Worm (Caenorhabditis elegans): ENCODE results near the gene srh-252.

- TF ChIP-seq lin-35 (GFP tag; optimal IDR thresholded peaks at IDR 0.05) (no peak), ztf-4 (tag; optimal IDR thresholded peaks at IDR 0.05) (no peak), nhr-77 (tag; optimal IDR thresholded peaks at IDR 0.05) (no peak), nhr-76 (tag; optimal IDR thresholded peaks at IDR 0.05) (no peak), ztf-11 (tag; optimal IDR thresholded peaks at IDR 0.05) (no peak), rnt-1 (tag; optimal IDR thresholded peaks at IDR 0.05) (no peak), nhr-11 (tag; optimal IDR thresholded peaks at IDR 0.05) (no peak), lin-13 (GFP tag; optimal IDR thresholded peaks at IDR 0.05) (no peak), lin-15B (tag; optimal IDR thresholded peaks at IDR 0.05) (no peak)
Measured at ce11 chrV:17190399-17190798, 32.8 kb downstream of the srh-252 start, which contains the start of gene str-199.
